Fruit fly (Drosophila melanogaster) whole organism, prepupa: ENCODE results near the gene Wdr33.

ENCODE experiments used
- CG10631 ChIP-seq: fragments of 200-800 bp; sonication (Bioruptor generic); optimal IDR thresholded peaks from 2 replicates; lab custom pipeline; 2016; ENCODE audit warnings: missing biosample characterization, missing genetic modification characterization
- CG10669 ChIP-seq: fragments of 200-800 bp; sonication (Bioruptor generic); optimal IDR thresholded peaks from 3 replicates; lab custom pipeline; 2018; ENCODE audit warnings: missing biosample characterization, mild to moderate bottlenecking, missing genetic modification characterization, moderate library complexity
- CG11294 ChIP-seq: fragments of 200-800 bp; sonication (Bioruptor generic); IDR thresholded peaks from 2 replicates; pipeline ENCODE4 v1.3.6; 2022; ENCODE audit warnings: missing biosample characterization, missing genetic modification characterization
- CG11762 ChIP-seq: fragments of 200-800 bp; sonication (Bioruptor generic); optimal IDR thresholded peaks from 3 replicates; lab custom pipeline; 2016; ENCODE audit warnings: missing biosample characterization, missing genetic modification characterization; ENCODE audit not compliant: insufficient read depth
- CG11902 ChIP-seq: fragments of 200-800 bp; sonication (Bioruptor generic); optimal IDR thresholded peaks from 3 replicates; lab custom pipeline; 2016; ENCODE audit warnings: missing biosample characterization, missing genetic modification characterization
- CG3032 ChIP-seq: fragments of 200-800 bp; optimal IDR thresholded peaks from 2 replicates; lab custom pipeline; 2019; ENCODE audit warnings: missing biosample characterization, mild to moderate bottlenecking, missing genetic modification characterization, moderate library complexity
- CG31627 ChIP-seq: fragments of 200-800 bp; sonication (Bioruptor generic); optimal IDR thresholded peaks from 3 replicates; lab custom pipeline; 2016; ENCODE audit warnings: missing biosample characterization, missing genetic modification characterization
- CG32006 ChIP-seq: fragments of 200-800 bp; sonication (Bioruptor generic); optimal IDR thresholded peaks from 3 replicates; lab custom pipeline; 2017; ENCODE audit warnings: missing biosample characterization, mild to moderate bottlenecking, missing genetic modification characterization
- CG34406 ChIP-seq: fragments of 200-800 bp; sonication (Bioruptor generic); optimal IDR thresholded peaks from 3 replicates; lab custom pipeline; 2016; ENCODE audit warnings: missing biosample characterization, missing genetic modification characterization
- CG3919 ChIP-seq: fragments of 200-800 bp; sonication (Bioruptor generic); optimal IDR thresholded peaks from 3 replicates; lab custom pipeline; 2016; ENCODE audit warnings: missing biosample characterization, missing genetic modification characterization
- CG4318 ChIP-seq: fragments of 200-800 bp; sonication (Bioruptor generic); optimal IDR thresholded peaks from 3 replicates; lab custom pipeline; 2017; ENCODE audit warnings: missing biosample characterization, mild to moderate bottlenecking, missing genetic modification characterization
- CG6163 ChIP-seq: fragments of 200-800 bp; sonication (Bioruptor generic); IDR thresholded peaks from 3 replicates; pipeline ENCODE4 v1.3.6; 2022; ENCODE audit warnings: missing biosample characterization, missing genetic modification characterization
- CG6792 ChIP-seq: fragments of 200-800 bp; sonication (Bioruptor generic); optimal IDR thresholded peaks from 3 replicates; lab custom pipeline; 2016; ENCODE audit warnings: missing biosample characterization, missing genetic modification characterization
- CG6854 ChIP-seq: fragments of 200-800 bp; sonication (Bioruptor generic); optimal IDR thresholded peaks from 2 replicates; lab custom pipeline; 2017; ENCODE audit warnings: missing biosample characterization, mild to moderate bottlenecking, missing genetic modification characterization
- CG8119 ChIP-seq: fragments of 200-800 bp; sonication (Bioruptor generic); IDR thresholded peaks from 3 replicates; pipeline ENCODE4 v1.3.6; 2022; ENCODE audit warnings: missing biosample characterization, missing genetic modification characterization
- CG9139 ChIP-seq: fragments of 200-800 bp; sonication (Bioruptor generic); optimal IDR thresholded peaks from 3 replicates; lab custom pipeline; 2017; ENCODE audit warnings: missing biosample characterization, mild to moderate bottlenecking, missing genetic modification characterization
- Eip75B ChIP-seq: fragments of 200-800 bp; sonication (Bioruptor generic); optimal IDR thresholded peaks from 3 replicates; lab custom pipeline; 2016; ENCODE audit warnings: missing biosample characterization, missing genetic modification characterization
- Eip78C ChIP-seq: fragments of 200-800 bp; sonication (Bioruptor generic); peaks from one replicate; lab custom pipeline; 2016; ENCODE audit warnings: missing biosample characterization, missing genetic modification characterization
- Ets96B ChIP-seq: fragments of 200-800 bp; optimal IDR thresholded peaks from 2 replicates; lab custom pipeline; 2019; ENCODE audit warnings: missing biosample characterization, mild to moderate bottlenecking, missing genetic modification characterization, moderate library complexity
- Hr38 ChIP-seq: sonication (Bioruptor generic); optimal IDR thresholded peaks from 2 replicates; lab custom pipeline; 2016; ENCODE audit warnings: missing biosample characterization, missing genetic modification characterization
- Hr39 ChIP-seq: fragments of 200-800 bp; sonication (Bioruptor generic); optimal IDR thresholded peaks from 2 replicates; lab custom pipeline; 2016; ENCODE audit warnings: missing biosample characterization, missing genetic modification characterization
- Lpt ChIP-seq: fragments of 200-800 bp; sonication (Bioruptor generic); optimal IDR thresholded peaks from 3 replicates; lab custom pipeline; 2016; ENCODE audit warnings: missing biosample characterization, missing genetic modification characterization
- OdsH ChIP-seq: fragments of 200-800 bp; sonication (Bioruptor generic); optimal IDR thresholded peaks from 3 replicates; lab custom pipeline; 2016; ENCODE audit warnings: missing biosample characterization, missing genetic modification characterization
- Sox102F ChIP-seq: fragments of 200-800 bp; sonication (Bioruptor generic); optimal IDR thresholded peaks from 2 replicates; lab custom pipeline; 2016; ENCODE audit warnings: missing biosample characterization, mild to moderate bottlenecking, missing genetic modification characterization
- Sox14 ChIP-seq: fragments of 200-800 bp; sonication (Bioruptor generic); optimal IDR thresholded peaks from 3 replicates; lab custom pipeline; 2016; ENCODE audit warnings: missing biosample characterization, missing genetic modification characterization
- Sox15 ChIP-seq: fragments of 200-800 bp; sonication (Bioruptor generic); optimal IDR thresholded peaks from 3 replicates; lab custom pipeline; 2016; ENCODE audit warnings: missing biosample characterization, missing genetic modification characterization
- acj6 ChIP-seq: fragments of 200-800 bp; sonication (Bioruptor generic); optimal IDR thresholded peaks from 3 replicates; lab custom pipeline; 2016; ENCODE audit warnings: missing biosample characterization, missing genetic modification characterization
- cyc ChIP-seq: fragments of 200-800 bp; sonication (Bioruptor generic); optimal IDR thresholded peaks from 3 replicates; lab custom pipeline; 2016; ENCODE audit warnings: missing biosample characterization, missing genetic modification characterization
- dsx ChIP-seq: fragments of 200-800 bp; optimal IDR thresholded peaks from 3 replicates; lab custom pipeline; 2019; ENCODE audit warnings: missing biosample characterization, mild to moderate bottlenecking, missing genetic modification characterization, moderate library complexity; ENCODE audit not compliant: poor library complexity, severe bottlenecking
- eg ChIP-seq: fragments of 200-800 bp; sonication (Bioruptor generic); IDR thresholded peaks from 3 replicates; pipeline ENCODE4 v1.3.6; 2022; ENCODE audit warnings: missing biosample characterization, missing genetic modification characterization
- fd59A ChIP-seq: fragments of 200-800 bp; sonication (Bioruptor generic); optimal IDR thresholded peaks from 2 replicates; lab custom pipeline; 2017; ENCODE audit warnings: missing biosample characterization, mild to moderate bottlenecking, missing genetic modification characterization, missing genetic modification reagents
- fd85E ChIP-seq: fragments of 200-800 bp; sonication (Bioruptor generic); optimal IDR thresholded peaks from 3 replicates; lab custom pipeline; 2016; ENCODE audit warnings: missing biosample characterization, missing genetic modification characterization
- fkh ChIP-seq: fragments of 200-800 bp; sonication (Bioruptor generic); optimal IDR thresholded peaks from 3 replicates; lab custom pipeline; 2017; ENCODE audit warnings: missing biosample characterization, mild to moderate bottlenecking, missing genetic modification characterization, moderate library complexity
- net ChIP-seq: fragments of 200-800 bp; sonication (Bioruptor generic); optimal IDR thresholded peaks from 3 replicates; lab custom pipeline; 2016; ENCODE audit warnings: missing biosample characterization, missing genetic modification characterization
- pdm3 ChIP-seq: fragments of 200-800 bp; sonication (Bioruptor generic); optimal IDR thresholded peaks from 3 replicates; lab custom pipeline; 2016; ENCODE audit warnings: missing biosample characterization, missing genetic modification characterization
- salr ChIP-seq, 2 experiments: fragments of 200-800 bp; sonication (Bioruptor generic); optimal IDR thresholded peaks; 3 replicates each; lab custom pipeline; 2016 to 2018; ENCODE audit warnings: missing biosample characterization in 2 of 2, missing genetic modification characterization in 2 of 2, mild to moderate bottlenecking in 1 of 2
- spab ChIP-seq: fragments of 200-800 bp; sonication (Bioruptor generic); optimal IDR thresholded peaks from 2 replicates; lab custom pipeline; 2017; ENCODE audit warnings: missing biosample characterization, mild to moderate bottlenecking, missing genetic modification characterization, missing genetic modification reagents
- topi ChIP-seq: fragments of 200-800 bp; sonication (Bioruptor generic); optimal IDR thresholded peaks from 3 replicates; lab custom pipeline; 2016; ENCODE audit warnings: missing biosample characterization, missing genetic modification characterization
- vri ChIP-seq: fragments of 200-800 bp; sonication (Bioruptor generic); optimal IDR thresholded peaks from 3 replicates; lab custom pipeline; 2016; ENCODE audit warnings: missing biosample characterization, mild to moderate bottlenecking, missing genetic modification characterization

Wdr33 gene

dm6 chr3R:5668928-5669739 lies 8.7 kb downstream of the Wdr33 start, which contains the start of the genes Xe7 and Atg17 (continued):
- peak; percentile 89 for TF ChIP-seq Sox14 (GFP tag; lab: Kevin White, UChicago)
- TF ChIP-seq Hr39 (GFP tag; lab: Kevin White, UChicago) = peak; percentile 95
- peak; percentile 55 for TF ChIP-seq Hr38 (GFP tag; lab: Kevin White, UChicago)
- peak; percentile 92 for TF ChIP-seq eg (GFP tag; lab: Robert Waterston, UW)
- TF ChIP-seq OdsH (GFP tag; lab: Kevin White, UChicago) = peak; percentile 96
- peak; percentile 83 for TF ChIP-seq Lpt (GFP tag; lab: Kevin White, UChicago)
- TF ChIP-seq dsx = peak; percentile 77
- peak; percentile 81 for TF ChIP-seq fd85E (GFP tag; lab: Kevin White, UChicago)
- peak; percentile 94 for TF ChIP-seq CG3032 (tag; lab: Kevin White, UChicago)
- peak; percentile 75 to 94 for TF ChIP-seq salr (GFP tag; optimal IDR thresholded peaks at IDR 0.05; lab: Kevin White, UChicago)
- TF ChIP-seq CG11902 (GFP tag; lab: Kevin White, UChicago) = peak; percentile 94
- peak; percentile 88 for TF ChIP-seq CG6163 (GFP tag; lab: Robert Waterston, UW)
- peak; percentile 94 for TF ChIP-seq Eip78C (GFP tag; lab: Kevin White, UChicago)
- TF ChIP-seq CG31627 (GFP tag; lab: Kevin White, UChicago) = peak; percentile 95
- TF ChIP-seq net (GFP tag; lab: Kevin White, UChicago) = peak; percentile 83
- peak; percentile 86 for TF ChIP-seq CG10669 (GFP tag; lab: Kevin White, UChicago)
- peak; percentile 94 for TF ChIP-seq acj6 (GFP tag; lab: Kevin White, UChicago)
- peak; percentile 92 for TF ChIP-seq cyc (GFP tag; lab: Kevin White, UChicago)
- peak; percentile 85 for TF ChIP-seq Sox102F (GFP tag; lab: Kevin White, UChicago)
- TF ChIP-seq CG3919 (GFP tag; lab: Kevin White, UChicago) = peak; percentile 92
- no peak for TF ChIP-seq CG9139 (GFP tag; lab: Kevin White, UChicago)
- TF ChIP-seq Eip75B (GFP tag; lab: Kevin White, UChicago) = peak; percentile 89
- TF ChIP-seq pdm3 (GFP tag; lab: Kevin White, UChicago) = peak; percentile 94
- TF ChIP-seq CG8119 (GFP tag; lab: Robert Waterston, UW) = peak; percentile 87
- peak; percentile 76 for TF ChIP-seq CG11762 (GFP tag; lab: Kevin White, UChicago)
- TF ChIP-seq CG6792 = peak; percentile 87
- TF ChIP-seq CG32006 (GFP tag; lab: Kevin White, UChicago) = peak; percentile 94
- TF ChIP-seq fkh (GFP tag; lab: Kevin White, UChicago) = peak; percentile 76
- peak; percentile 95 for TF ChIP-seq Sox15 (GFP tag; lab: Kevin White, UChicago)
- peak; percentile 91 for TF ChIP-seq topi (GFP tag; lab: Kevin White, UChicago)
- TF ChIP-seq spab = no peak
- peak; percentile 84 for TF ChIP-seq Ets96B (tag; lab: Kevin White, UChicago)
- TF ChIP-seq CG10631 (GFP tag; lab: Kevin White, UChicago) = peak; percentile 97
- TF ChIP-seq CG11294 (GFP tag; lab: Robert Waterston, UW) = peak; percentile 88; the same call in 1 of the 2 replicates
- TF ChIP-seq vri (GFP tag; lab: Kevin White, UChicago) = peak; percentile 73
- TF ChIP-seq fd59A = peak; percentile 83
- TF ChIP-seq CG6854 (GFP tag; lab: Kevin White, UChicago) = no peak
- TF ChIP-seq CG4318 (GFP tag; lab: Kevin White, UChicago) = peak; percentile 93
- TF ChIP-seq CG34406 = peak; percentile 90
